Fruit fly (Drosophila melanogaster): ENCODE measurements around the gene Crk.

The Crk gene

dm6 chr4:231185-231584, 21.2 kb downstream of the Crk start (continued):
- no peak for TF ChIP-seq Pdp1 (GFP tag; optimal IDR thresholded peaks at IDR 0.05)
- no peak for TF ChIP-seq en (GFP tag; optimal IDR thresholded peaks at IDR 0.05)
- peak; percentile 6 for TF ChIP-seq gem (tag; optimal IDR thresholded peaks at IDR 0.05)
- no peak for TF ChIP-seq CG1792 (GFP tag; optimal IDR thresholded peaks at IDR 0.05)
- TF ChIP-seq HmgZ (tag; optimal IDR thresholded peaks at IDR 0.05), result no peak
- TF ChIP-seq Bteb2 (GFP tag; optimal IDR thresholded peaks at IDR 0.05), result no peak
- no peak for TF ChIP-seq Max (GFP tag; optimal IDR thresholded peaks at IDR 0.05)
- TF ChIP-seq bsh (GFP tag; optimal IDR thresholded peaks at IDR 0.05), result peak in 1 of 2 experiments; percentile 17

dm6 chr4:238400-238799, 28.4 kb downstream of the Crk start:
- TF ChIP-seq CG14050 (GFP tag; IDR thresholded peaks at IDR 0.05) (no peak), CG8089 (GFP tag; optimal IDR thresholded peaks at IDR 0.05) (peak; percentile 75), CG3065 (GFP tag; optimal IDR thresholded peaks at IDR 0.05) (no peak), CG2199 (GFP tag; IDR thresholded peaks at IDR 0.05) (peak; percentile 88)

- TF ChIP-seq CG1647 (GFP tag; optimal IDR thresholded peaks at IDR 0.05), result no peak
- no peak for TF ChIP-seq croc (GFP tag; conservative IDR thresholded peaks at IDR 0.05)
- TF ChIP-seq CG13287 (GFP tag; IDR thresholded peaks at IDR 0.05; ENCODE audit: partially characterized antibody), result no peak
- no peak for TF ChIP-seq sr (GFP tag; IDR thresholded peaks at IDR 0.05)
- no peak for TF ChIP-seq CG10366 (GFP tag; IDR thresholded peaks at IDR 0.05)
- TF ChIP-seq vnd (GFP tag; IDR thresholded peaks at IDR 0.05; ENCODE audit: partially characterized antibody), result no peak
- TF ChIP-seq CHES-1-like (GFP tag; optimal IDR thresholded peaks at IDR 0.05), result no peak
- TF ChIP-seq zen (tag; optimal IDR thresholded peaks at IDR 0.05), result no peak
- TF ChIP-seq CG12155 (GFP tag; optimal IDR thresholded peaks at IDR 0.05), result no peak
- TF ChIP-seq CG18764 (GFP tag; optimal IDR thresholded peaks at IDR 0.05), result no peak
- no peak for TF ChIP-seq ems (GFP tag; optimal IDR thresholded peaks at IDR 0.05)
- TF ChIP-seq CG12659 (GFP tag; optimal IDR thresholded peaks at IDR 0.05), result no peak
- TF ChIP-seq Blimp-1 (GFP tag; optimal IDR thresholded peaks at IDR 0.05), result no peak
- TF ChIP-seq CG13123 (GFP tag; optimal IDR thresholded peaks at IDR 0.05), result no peak
- TF ChIP-seq toy (GFP tag; IDR thresholded peaks at IDR 0.05), result no peak
- TF ChIP-seq gsb-n (tag; optimal IDR thresholded peaks at IDR 0.05), result no peak
- no peak for TF ChIP-seq CG12942 (GFP tag; optimal IDR thresholded peaks at IDR 0.05)
- TF ChIP-seq CG15073 (GFP tag; optimal IDR thresholded peaks at IDR 0.05), result no peak
Measured at dm6 chr4:240850-241249, 30.8 kb downstream of the Crk start.

dm6 chr4:253176-253575, 43.2 kb downstream of the Crk start, which contains the start of gene dpr7:
dpr7 (minus strand) TSS chr4:253329.
- TF ChIP-seq CG9437 (GFP tag; optimal IDR thresholded peaks at IDR 0.05) (no peak), lov (optimal IDR thresholded peaks at IDR 0.05) (no peak), lov (GFP tag; IDR thresholded peaks at IDR 0.05) (no peak), CG11398 (GFP tag; optimal IDR thresholded peaks at IDR 0.05) (no peak), CG7357 (GFP tag; IDR thresholded peaks at IDR 0.05) (no peak), fd96Cb (tag; optimal IDR thresholded peaks at IDR 0.05) (no peak), Jarid2 (GFP tag; optimal IDR thresholded peaks at IDR 0.05) (no peak), ems (GFP tag; optimal IDR thresholded peaks at IDR 0.05) (no peak), org-1 (GFP tag; optimal IDR thresholded peaks at IDR 0.05) (no peak), chif (GFP tag; optimal IDR thresholded peaks at IDR 0.05) (no peak), HLH54F (GFP tag; optimal IDR thresholded peaks at IDR 0.05) (no peak), Neu2 (GFP tag; optimal IDR thresholded peaks at IDR 0.05; ENCODE audit: borderline replicate concordance) (no peak), croc (GFP tag; conservative IDR thresholded peaks at IDR 0.05) (no peak), MESR4 (GFP tag; optimal IDR thresholded peaks at IDR 0.05) (no peak), CG3847 (GFP tag; IDR thresholded peaks at IDR 0.05) (no peak), ewg (GFP tag; optimal IDR thresholded peaks at IDR 0.05) (peak; percentile 87), CG8944 (GFP tag; optimal IDR thresholded peaks at IDR 0.05) (no peak), CG7928 (GFP tag; optimal IDR thresholded peaks at IDR 0.05) (peak; percentile 53), nerfin-1 (tag; optimal IDR thresholded peaks at IDR 0.05) (no peak), abd-A (tag; optimal IDR thresholded peaks at IDR 0.05) (no peak), CG18619 (GFP tag; optimal IDR thresholded peaks at IDR 0.05) (no peak)

Data from whole organism, embryonic.